Worm (Caenorhabditis elegans): ENCODE results near the gene ubc-18.

The ubc-18 gene

ce11 chrIII:7101814-7102477 is 33.6 kb upstream of the ubc-18 start:
- no peak for TF ChIP-seq eyg-1 (tag; optimal IDR thresholded peaks at IDR 0.05)
- TF ChIP-seq tbx-2 (tag; optimal IDR thresholded peaks at IDR 0.05), result no peak
- TF ChIP-seq ceh-14 (tag; optimal IDR thresholded peaks at IDR 0.05), result no peak
- TF ChIP-seq pros-1 (tag; optimal IDR thresholded peaks at IDR 0.05), result no peak
- TF ChIP-seq fkh-10 (GFP tag; optimal IDR thresholded peaks at IDR 0.05), result no peak
- TF ChIP-seq elt-2 (tag; optimal IDR thresholded peaks at IDR 0.05), result no peak
- TF ChIP-seq C08G9.2 (tag; optimal IDR thresholded peaks at IDR 0.05), result no peak
- TF ChIP-seq pqm-1 (tag; optimal IDR thresholded peaks at IDR 0.05), result no peak
- TF ChIP-seq K09A11.1 (tag; optimal IDR thresholded peaks at IDR 0.05; ENCODE audit: insufficient read depth), result no peak

- TF ChIP-seq eyg-1 (tag; optimal IDR thresholded peaks at IDR 0.05) (no peak), fax-1 (tag; optimal IDR thresholded peaks at IDR 0.05) (no peak), ref-2 (tag; optimal IDR thresholded peaks at IDR 0.05) (no peak), dmd-4 (tag; optimal IDR thresholded peaks at IDR 0.05; ENCODE audit: borderline replicate concordance) (no peak), ceh-45 (GFP tag; IDR thresholded peaks at IDR 0.05) (no peak), F13H6.1 (tag; optimal IDR thresholded peaks at IDR 0.05) (no peak), pax-1 (tag; optimal IDR thresholded peaks at IDR 0.05) (no peak), T23F11.4 (GFP tag; optimal IDR thresholded peaks at IDR 0.05) (no peak), pqm-1 (tag; optimal IDR thresholded peaks at IDR 0.05) (no peak), fkh-6 (tag; optimal IDR thresholded peaks at IDR 0.05) (no peak), sox-4 (tag; optimal IDR thresholded peaks at IDR 0.05) (no peak)
These were observed 31.6 kb upstream of the ubc-18 start, which contains the start of gene ZK418.11 for ce11 chrIII:7100001-7100400. ZK418.11 (plus strand) TSS chrIII:7100289.

- no peak for TF ChIP-seq ahr-1 (tag; optimal IDR thresholded peaks at IDR 0.05)
- no peak for TF ChIP-seq T23F11.4 (GFP tag; optimal IDR thresholded peaks at IDR 0.05)
- no peak for TF ChIP-seq eyg-1 (tag; optimal IDR thresholded peaks at IDR 0.05)
- TF ChIP-seq pha-2 (tag; optimal IDR thresholded peaks at IDR 0.05), result no peak
- no peak for TF ChIP-seq ceh-2 (tag; optimal IDR thresholded peaks at IDR 0.05)
- TF ChIP-seq unc-55 (GFP tag; optimal IDR thresholded peaks at IDR 0.05), result no peak
- TF ChIP-seq ceh-45 (GFP tag; IDR thresholded peaks at IDR 0.05), result no peak
- TF ChIP-seq pros-1 (tag; optimal IDR thresholded peaks at IDR 0.05), result no peak
- TF ChIP-seq sdc-2 (tag; optimal IDR thresholded peaks at IDR 0.05), result no peak
- TF ChIP-seq ztf-16 (tag; optimal IDR thresholded peaks at IDR 0.05), result no peak
- no peak for TF ChIP-seq ceh-18 (tag; optimal IDR thresholded peaks at IDR 0.05)
- no peak for TF ChIP-seq hlh-8 (tag; optimal IDR thresholded peaks at IDR 0.05)
- no peak for TF ChIP-seq unc-3 (GFP tag; conservative IDR thresholded peaks at IDR 0.05)
- TF ChIP-seq unc-3 (tag; optimal IDR thresholded peaks at IDR 0.05), result no peak
- TF ChIP-seq elt-2 (tag; optimal IDR thresholded peaks at IDR 0.05), result no peak
- no peak for TF ChIP-seq Y22D7AL.16 (tag; optimal IDR thresholded peaks at IDR 0.05)
These were observed 28.1 kb upstream of the ubc-18 start for ce11 chrIII:7096481-7096880.

ce11 chrIII:7095156-7095555 is 26.8 kb upstream of the ubc-18 start, which contains the start of gene nhr-9:
nhr-9 (plus strand) TSS chrIII:7095462.
- TF ChIP-seq ref-2 (tag; optimal IDR thresholded peaks at IDR 0.05), result no peak
- no peak for TF ChIP-seq fax-1 (tag; optimal IDR thresholded peaks at IDR 0.05)
- TF ChIP-seq ceh-31 (tag; optimal IDR thresholded peaks at IDR 0.05), result no peak
- TF ChIP-seq dve-1 (tag; optimal IDR thresholded peaks at IDR 0.05), result no peak
- TF ChIP-seq ceh-48 (tag; optimal IDR thresholded peaks at IDR 0.05), result no peak
- TF ChIP-seq pha-2 (tag; optimal IDR thresholded peaks at IDR 0.05), result no peak
- TF ChIP-seq nhr-11 (tag; optimal IDR thresholded peaks at IDR 0.05), result no peak
- no peak for TF ChIP-seq ceh-30 (tag; optimal IDR thresholded peaks at IDR 0.05)

ce11 chrIII:7091042-7091441 is 22.7 kb upstream of the ubc-18 start, which contains the start of gene ZK418.2:
ZK418.2 (plus strand) TSS chrIII:7091342.
- no peak for TF ChIP-seq ceh-2 (tag; optimal IDR thresholded peaks at IDR 0.05)
- no peak for TF ChIP-seq ceh-9 (tag; optimal IDR thresholded peaks at IDR 0.05)
- TF ChIP-seq K02D7.2 (tag; optimal IDR thresholded peaks at IDR 0.05), result no peak
- TF ChIP-seq hlh-15 (tag; optimal IDR thresholded peaks at IDR 0.05), result no peak
- TF ChIP-seq sox-2 (GFP tag; IDR thresholded peaks at IDR 0.05), result no peak
- TF ChIP-seq pag-3 (tag; optimal IDR thresholded peaks at IDR 0.05; ENCODE audit: borderline replicate concordance), result no peak
- no peak for TF ChIP-seq unc-55 (GFP tag; optimal IDR thresholded peaks at IDR 0.05)

Data from whole organism, late embryonic.